Worm (Caenorhabditis elegans) whole organism, L2 larva: ENCODE measurements around the gene F01E11.18.

Experiments
- F13H6.1 ChIP-seq: sonication (generic microtip); optimal IDR thresholded peaks from 2 replicates; lab custom pipeline; 2016; ENCODE audit warnings: missing genetic modification characterization, missing compliant biosample characterization
- R02D3.7 ChIP-seq: fragments of 150-350 bp; optimal IDR thresholded peaks from 2 replicates; lab custom pipeline; 2014; ENCODE audit warnings: missing biosample characterization, missing genetic modification characterization
- aly-2 ChIP-seq: fragments of 150-350 bp; optimal IDR thresholded peaks from 2 replicates; lab custom pipeline; 2014; ENCODE audit warnings: missing biosample characterization, missing genetic modification characterization
- ama-1 ChIP-seq: fragments of 150-350 bp; optimal IDR thresholded peaks from 2 replicates; lab custom pipeline; 2018; ENCODE audit warnings: inconsistent platforms
- dmd-4 ChIP-seq: sonication (generic microtip); optimal IDR thresholded peaks from 2 replicates; lab custom pipeline; 2017; ENCODE audit warnings: missing biosample characterization, missing genetic modification characterization
- elt-1 ChIP-seq: fragments of 150-350 bp; optimal IDR thresholded peaks from 2 replicates; lab custom pipeline; 2014; ENCODE audit warnings: missing biosample characterization, missing genetic modification characterization
- elt-3 ChIP-seq: sonication (generic microtip); optimal IDR thresholded peaks from 2 replicates; lab custom pipeline; 2017; ENCODE audit warnings: missing biosample characterization, missing genetic modification characterization
- fos-1 ChIP-seq: fragments of 150-350 bp; optimal IDR thresholded peaks from 2 replicates; lab custom pipeline; 2014; ENCODE audit warnings: missing biosample characterization, missing genetic modification characterization
- lin-13 ChIP-seq: fragments of 150-350 bp; optimal IDR thresholded peaks from 2 replicates; lab custom pipeline; 2014; ENCODE audit warnings: missing biosample characterization, missing genetic modification reagents, missing genetic modification characterization
- lsy-2 ChIP-seq, 2 experiments: fragments of 150-350 bp in 1 of 2; sonication (generic microtip) in 1 of 2; optimal IDR thresholded peaks; 2 replicates each; lab custom pipeline; 2014 to 2017; ENCODE audit warnings: missing biosample characterization in 2 of 2, missing genetic modification characterization in 2 of 2
- mab-5 ChIP-seq: fragments of 150-350 bp; optimal IDR thresholded peaks from 2 replicates; lab custom pipeline; 2014; ENCODE audit warnings: missing biosample characterization, missing genetic modification characterization
- nhr-10 ChIP-seq: sonication (generic microtip); optimal IDR thresholded peaks from 2 replicates; lab custom pipeline; 2017; ENCODE audit warnings: missing biosample characterization, missing genetic modification characterization
- nhr-77 ChIP-seq: fragments of 150-350 bp; optimal IDR thresholded peaks from 2 replicates; lab custom pipeline; 2014; ENCODE audit warnings: missing biosample characterization, missing genetic modification characterization
- skn-1 ChIP-seq: sonication (generic microtip); optimal IDR thresholded peaks from 2 replicates; lab custom pipeline; 2017; ENCODE audit warnings: missing biosample characterization, missing genetic modification characterization
- snpc-4 ChIP-seq: fragments of 150-350 bp; optimal IDR thresholded peaks from 2 replicates; lab custom pipeline; 2014; ENCODE audit warnings: missing biosample characterization, missing genetic modification characterization
- zag-1 ChIP-seq: fragments of 150-350 bp; optimal IDR thresholded peaks from 2 replicates; lab custom pipeline; 2014; ENCODE audit warnings: missing biosample characterization, missing genetic modification characterization

Gene F01E11.18

ce11 chrX:7037998-7038397, 48.6 kb downstream of the F01E11.18 start:
- TF ChIP-seq nhr-10 (tag; lab: Kevin White, UChicago) (no peak), dmd-4 (tag; lab: Kevin White, UChicago) (no peak), aly-2 (tag; lab: Kevin White, UChicago) (no peak), F13H6.1 (tag; lab: Kevin White, UChicago) (no peak), mab-5 (tag; lab: Kevin White, UChicago) (no peak), elt-3 (tag; lab: Kevin White, UChicago) (no peak), ama-1 (lab: Kevin White, UChicago) (no peak), skn-1 (tag; lab: Kevin White, UChicago) (no peak), fos-1 (tag; lab: Kevin White, UChicago) (no peak), lin-13 (GFP tag; lab: Kevin White, UChicago) (no peak), nhr-77 (no peak), snpc-4 (tag; lab: Kevin White, UChicago) (no peak), R02D3.7 (tag; lab: Kevin White, UChicago) (no peak), lsy-2 (tag; optimal IDR thresholded peaks at IDR 0.05; lab: Kevin White, UChicago) (no peak), zag-1 (tag; lab: Kevin White, UChicago) (no peak), elt-1 (tag; lab: Kevin White, UChicago) (no peak)
- TF ChIP-seq, all 48 proteins: peak for 0
